Fruit fly (Drosophila melanogaster): Measurements from ENCODE around the gene vir-1.

dm6 chr2L:12435428-12435827, 12.2 kb upstream of the vir-1 start:
- TF ChIP-seq CG8478 (optimal IDR thresholded peaks at IDR 0.05) (no peak), CTCF (optimal IDR thresholded peaks at IDR 0.05) (no peak)

Measured in S2 (cell line).